Fruit fly (Drosophila melanogaster): ENCODE data around the gene Hel25E.

- TF ChIP-seq CG9948 (tag; optimal IDR thresholded peaks at IDR 0.05) (peak; percentile 56), CG14655 (GFP tag; optimal IDR thresholded peaks at IDR 0.05) (peak; percentile 89), rn (GFP tag; IDR thresholded peaks at IDR 0.05) (peak; percentile 55; the same call in 1 of the 2 replicates), EcR (GFP tag; optimal IDR thresholded peaks at IDR 0.05) (peak; percentile 100), Pif1A (GFP tag; optimal IDR thresholded peaks at IDR 0.05) (peak; percentile 67), CG32121 (GFP tag; IDR thresholded peaks at IDR 0.05) (peak; percentile 79), Ets98B (GFP tag; IDR thresholded peaks at IDR 0.05) (0 out of 2 replicates have a peak, but pooled peaks have one; percentile 34), CG10348 (GFP tag; IDR thresholded peaks at IDR 0.05) (no peak), CG8301 (tag; optimal IDR thresholded peaks at IDR 0.05) (peak; percentile 77), CG15710 (tag; optimal IDR thresholded peaks at IDR 0.05) (peak; percentile 29), Snoo (tag; optimal IDR thresholded peaks at IDR 0.05) (peak; percentile 65)
Observed at dm6 chr2L:5546518-5547287, 4.6 kb upstream of the Hel25E start, which contains the start of gene Oscillin.
